Fruit fly (Drosophila melanogaster) whole organism, embryonic: ENCODE data around the gene Mms19.

ENCODE experiments used
- Asciz ChIP-seq: fragments of 200-800 bp; sonication (Bioruptor generic); optimal IDR thresholded peaks from 2 replicates; lab custom pipeline; 2017; ENCODE audit warnings: missing biosample characterization, mild to moderate bottlenecking, missing genetic modification characterization, missing genetic modification reagents
- CG1024 ChIP-seq: fragments of 200-800 bp; sonication (Bioruptor generic); IDR thresholded peaks from 2 replicates; pipeline ENCODE4 v1.3.6; 2022; ENCODE audit warnings: missing biosample characterization, missing genetic modification characterization
- CG14965 ChIP-seq: fragments of 200-800 bp; sonication (Bioruptor generic); optimal IDR thresholded peaks from 2 replicates; lab custom pipeline; 2016; ENCODE audit warnings: missing biosample characterization, missing genetic modification characterization, borderline replicate concordance
- CG1603 ChIP-seq: fragments of 200-800 bp; sonication (Bioruptor generic); optimal IDR thresholded peaks from 2 replicates; lab custom pipeline; 2019; ENCODE audit warnings: missing biosample characterization, mild to moderate bottlenecking, missing genetic modification characterization, moderate library complexity
- CG16813 ChIP-seq: fragments of 200-800 bp; sonication (Bioruptor generic); IDR thresholded peaks from 3 replicates; pipeline ENCODE4 v1.3.6; 2022; ENCODE audit warnings: missing biosample characterization, missing genetic modification characterization; ENCODE audit not compliant: partially characterized antibody
- CG17829 ChIP-seq: fragments of 200-800 bp; optimal IDR thresholded peaks from 2 replicates; lab custom pipeline; 2019; ENCODE audit warnings: missing biosample characterization, mild to moderate bottlenecking, missing genetic modification characterization, moderate library complexity
- CG2199 ChIP-seq: fragments of 200-800 bp; sonication (Bioruptor generic); IDR thresholded peaks from 3 replicates; pipeline ENCODE4 v1.3.6; 2022; ENCODE audit warnings: missing biosample characterization, missing genetic modification characterization
- CG3065 ChIP-seq: fragments of 200-800 bp; sonication (Bioruptor generic); optimal IDR thresholded peaks from 2 replicates; lab custom pipeline; 2016; ENCODE audit warnings: missing biosample characterization, missing genetic modification characterization
- CG3726 ChIP-seq: fragments of 200-800 bp; sonication (Bioruptor generic); IDR thresholded peaks from 3 replicates; pipeline ENCODE4, ENCODE4 v1.3.6; 2022; ENCODE audit warnings: missing biosample characterization, missing genetic modification characterization
- CG5180 ChIP-seq: fragments of 200-800 bp; sonication (Bioruptor generic); optimal IDR thresholded peaks from 3 replicates; lab custom pipeline; 2017; ENCODE audit warnings: missing biosample characterization, missing genetic modification characterization, mild to moderate bottlenecking, moderate library complexity, missing genetic modification reagents
- CG5953 ChIP-seq: fragments of 200-800 bp; sonication (Bioruptor generic); IDR thresholded peaks from 2 replicates; pipeline ENCODE4 v1.3.6; 2022; ENCODE audit warnings: missing biosample characterization, missing genetic modification characterization
- CG6683 ChIP-seq: fragments of 200-800 bp; sonication (Bioruptor generic); optimal IDR thresholded peaks from 2 replicates; lab custom pipeline; 2017; ENCODE audit warnings: missing biosample characterization, mild to moderate bottlenecking, missing genetic modification characterization, missing genetic modification reagents
- CG6689 ChIP-seq: fragments of 200-800 bp; sonication (Bioruptor generic); IDR thresholded peaks from 2 replicates; pipeline ENCODE4 v1.3.6; 2022; ENCODE audit warnings: missing biosample characterization, missing genetic modification characterization
- CG6791 ChIP-seq: fragments of 200-800 bp; sonication (Bioruptor generic); IDR thresholded peaks from 3 replicates; pipeline ENCODE4 v1.3.6; 2022; ENCODE audit warnings: missing biosample characterization, missing genetic modification characterization; ENCODE audit not compliant: partially characterized antibody
- CG8924 ChIP-seq: fragments of 200-800 bp; optimal IDR thresholded peaks from 3 replicates; lab custom pipeline; 2019; ENCODE audit warnings: missing biosample characterization, mild to moderate bottlenecking, missing genetic modification characterization, moderate library complexity
- CG9437 ChIP-seq: fragments of 200-800 bp; sonication (Bioruptor generic); optimal IDR thresholded peaks from 2 replicates; lab custom pipeline; 2018; ENCODE audit warnings: missing biosample characterization, mild to moderate bottlenecking, missing genetic modification characterization
- CG9876 ChIP-seq: fragments of 200-800 bp; sonication (Bioruptor generic); optimal IDR thresholded peaks from 2 replicates; lab custom pipeline; 2016; ENCODE audit warnings: missing biosample characterization, missing genetic modification characterization
- Eip74EF ChIP-seq, 2 experiments: fragments of 200-800 bp in 1 of 2; fragments of >200 bp in 1 of 2; sonication (Bioruptor generic) in 1 of 2; optimal IDR thresholded peaks; 2 replicates each; lab custom pipeline; 2017 to 2019; ENCODE audit warnings: missing biosample characterization in 2 of 2, missing genetic modification characterization in 2 of 2, mild to moderate bottlenecking in 1 of 2, moderate library complexity in 1 of 2
- Fer2 ChIP-seq: fragments of 200-800 bp; sonication (Bioruptor generic); optimal IDR thresholded peaks from 2 replicates; lab custom pipeline; 2018; ENCODE audit warnings: missing biosample characterization, mild to moderate bottlenecking, missing genetic modification characterization, moderate library complexity
- GATAe ChIP-seq: fragments of 200-800 bp; sonication (Bioruptor generic); conservative IDR thresholded peaks from 2 replicates; pipeline ENCODE4 v1.3.6; 2022; ENCODE audit warnings: missing biosample characterization, missing genetic modification characterization
- HLH4C ChIP-seq: fragments of 200-800 bp; sonication (Bioruptor generic); IDR thresholded peaks from 3 replicates; pipeline ENCODE4 v1.3.6; 2022; ENCODE audit warnings: missing biosample characterization, missing genetic modification characterization; ENCODE audit not compliant: partially characterized antibody
- HLHmδ ChIP-seq: fragments of 200-800 bp; sonication (Bioruptor generic); optimal IDR thresholded peaks from 2 replicates; lab custom pipeline; 2018; ENCODE audit warnings: missing biosample characterization, mild to moderate bottlenecking, missing genetic modification characterization, moderate library complexity
- Hr39 ChIP-seq: fragments of >200 bp; optimal IDR thresholded peaks from 2 replicates; lab custom pipeline; 2017
- MESR4 ChIP-seq: fragments of 200-800 bp; sonication (Bioruptor generic); optimal IDR thresholded peaks from 2 replicates; lab custom pipeline; 2018; ENCODE audit warnings: missing biosample characterization, mild to moderate bottlenecking, missing genetic modification characterization, moderate library complexity
- MTF-1 ChIP-seq: fragments of 200-800 bp; sonication (Bioruptor generic); optimal IDR thresholded peaks from 2 replicates; lab custom pipeline; 2018; ENCODE audit warnings: missing biosample characterization, mild to moderate bottlenecking, missing genetic modification characterization, borderline replicate concordance
- Max ChIP-seq: fragments of 200-800 bp; sonication (Bioruptor generic); optimal IDR thresholded peaks from 2 replicates; lab custom pipeline; 2016; ENCODE audit warnings: missing biosample characterization, mild to moderate bottlenecking, missing genetic modification characterization
- Nf-YC ChIP-seq: fragments of 200-800 bp; optimal IDR thresholded peaks from 3 replicates; lab custom pipeline; 2019; ENCODE audit warnings: missing biosample characterization, mild to moderate bottlenecking, missing genetic modification characterization, moderate library complexity
- Rfx ChIP-seq: fragments of 200-800 bp; sonication (Bioruptor generic); IDR thresholded peaks from 2 replicates; pipeline ENCODE4 v1.3.6; 2022; ENCODE audit warnings: missing biosample characterization, missing genetic modification characterization
- Ssrp ChIP-seq: fragments of 200-800 bp; sonication (Bioruptor generic); optimal IDR thresholded peaks from 2 replicates; lab custom pipeline; 2018; ENCODE audit warnings: missing biosample characterization, mild to moderate bottlenecking, missing genetic modification characterization, moderate library complexity
- Usf ChIP-seq: fragments of 200-800 bp; sonication (Bioruptor generic); optimal IDR thresholded peaks from 2 replicates; lab custom pipeline; 2017; ENCODE audit warnings: missing genotype, missing biosample characterization, missing genetic modification characterization
- Vsx1 ChIP-seq: fragments of 200-800 bp; sonication (Bioruptor generic); optimal IDR thresholded peaks from 2 replicates; lab custom pipeline; 2017; ENCODE audit warnings: missing biosample characterization, mild to moderate bottlenecking, missing genetic modification characterization, missing genetic modification reagents
- crp ChIP-seq, 2 experiments: fragments of 200-800 bp; sonication (Bioruptor generic); optimal IDR thresholded peaks; 2 replicates in 1 of 2; 3 replicates in 1 of 2; lab custom pipeline; 2017; ENCODE audit warnings: missing biosample characterization in 2 of 2, missing genetic modification characterization in 2 of 2, mild to moderate bottlenecking in 1 of 2, moderate library complexity in 1 of 2
- dm ChIP-seq: fragments of 200-800 bp; sonication (Bioruptor generic); optimal IDR thresholded peaks from 3 replicates; lab custom pipeline; 2016; ENCODE audit warnings: missing biosample characterization, missing genetic modification characterization
- eve ChIP-seq, 2 experiments: fragments of >200 bp; optimal IDR thresholded peaks; 2 replicates each; lab custom pipeline; 2017; ENCODE audit warnings: missing biosample characterization in 2 of 2, missing genetic modification characterization in 2 of 2
- fd96Cb ChIP-seq: fragments of 200-800 bp; sonication (Bioruptor generic); optimal IDR thresholded peaks from 2 replicates; lab custom pipeline; 2018; ENCODE audit warnings: missing biosample characterization, mild to moderate bottlenecking, missing genetic modification characterization, moderate library complexity
- gt ChIP-seq: fragments of 200-800 bp; sonication (Bioruptor generic); IDR thresholded peaks from 2 replicates; pipeline ENCODE4 v1.3.6; 2022; ENCODE audit warnings: missing biosample characterization, missing genetic modification characterization
- lbe ChIP-seq: fragments of 200-800 bp; sonication (Bioruptor generic); optimal IDR thresholded peaks from 2 replicates; lab custom pipeline; 2016; ENCODE audit warnings: missing biosample characterization, mild to moderate bottlenecking, missing genetic modification characterization
- nau ChIP-seq: fragments of 200-800 bp; sonication (Bioruptor generic); optimal IDR thresholded peaks from 3 replicates; lab custom pipeline; 2017; ENCODE audit warnings: missing biosample characterization, mild to moderate bottlenecking, missing genetic modification characterization, missing genetic modification reagents
- nerfin-1 ChIP-seq: fragments of 200-800 bp; sonication (Bioruptor generic); optimal IDR thresholded peaks from 3 replicates; lab custom pipeline; 2019; ENCODE audit warnings: missing biosample characterization, mild to moderate bottlenecking, missing genetic modification characterization, moderate library complexity
- phol ChIP-seq: fragments of 200-800 bp; sonication (Bioruptor generic); optimal IDR thresholded peaks from 3 replicates; lab custom pipeline; 2018; ENCODE audit warnings: missing biosample characterization, mild to moderate bottlenecking, missing genetic modification characterization, moderate library complexity
- pros ChIP-seq: fragments of 200-800 bp; sonication (Bioruptor generic); optimal IDR thresholded peaks from 3 replicates; lab custom pipeline; 2019; ENCODE audit warnings: missing biosample characterization, mild to moderate bottlenecking, missing genetic modification characterization, moderate library complexity
- pum ChIP-seq: fragments of 200-800 bp; sonication (Bioruptor generic); optimal IDR thresholded peaks from 2 replicates; lab custom pipeline; 2016; ENCODE audit warnings: missing biosample characterization, missing genetic modification characterization
- row ChIP-seq: fragments of 200-800 bp; sonication (Bioruptor generic); IDR thresholded peaks from 3 replicates; pipeline ENCODE4 v1.3.6; 2022; ENCODE audit warnings: missing biosample characterization, missing genetic modification characterization
- sug ChIP-seq: fragments of 200-800 bp; optimal IDR thresholded peaks from 2 replicates; lab custom pipeline; 2019; ENCODE audit warnings: missing biosample characterization, mild to moderate bottlenecking, missing genetic modification characterization, moderate library complexity
- tgo ChIP-seq: fragments of 200-800 bp; sonication (Bioruptor generic); IDR thresholded peaks from 3 replicates; pipeline ENCODE4 v1.3.6; 2022; ENCODE audit warnings: missing biosample characterization, missing genetic modification characterization
- tna ChIP-seq: fragments of 200-800 bp; sonication (Bioruptor generic); IDR thresholded peaks from 2 replicates; pipeline ENCODE4 v1.3.6; 2022; ENCODE audit warnings: missing biosample characterization, missing genetic modification characterization; ENCODE audit not compliant: partially characterized antibody
- tup ChIP-seq: fragments of 200-800 bp; sonication (Bioruptor generic); optimal IDR thresholded peaks from 2 replicates; lab custom pipeline; 2016; ENCODE audit warnings: missing biosample characterization, mild to moderate bottlenecking, missing genetic modification characterization, moderate library complexity
- twi ChIP-seq: fragments of 200-800 bp; optimal IDR thresholded peaks from 2 replicates; lab custom pipeline; 2019; ENCODE audit warnings: missing biosample characterization, mild to moderate bottlenecking, missing genetic modification characterization, moderate library complexity
- vfl ChIP-seq: fragments of 200-800 bp; sonication (Bioruptor generic); optimal IDR thresholded peaks from 2 replicates; lab custom pipeline; 2016; ENCODE audit warnings: missing biosample characterization, missing genetic modification characterization

Gene Mms19

dm6 chr3R:5232197-5232607 lies at the start of gene Mms19, which contains the start of gene Kat60:
Gene Mms19 (plus strand): TSS chr3R:5232543.
Gene Kat60 (minus strand): TSS chr3R:5232209.
- no peak for TF ChIP-seq Eip74EF (GFP tag; optimal IDR thresholded peaks at IDR 0.05; lab: Kevin White, UChicago)
- no peak for TF ChIP-seq CG9437 (GFP tag; lab: Kevin White, UChicago)
- TF ChIP-seq MTF-1 (GFP tag; lab: Kevin White, UChicago): no peak
- peak; percentile 80 for TF ChIP-seq CG6689 (GFP tag; lab: Robert Waterston, UW)
- no peak for TF ChIP-seq CG5953 (GFP tag; lab: Robert Waterston, UW)
- peak; percentile 97 for TF ChIP-seq CG16813 (GFP tag; lab: Robert Waterston, UW)
- peak; percentile 83 for TF ChIP-seq Rfx
- TF ChIP-seq Hr39 (lab: Kevin White, UChicago): no peak
- TF ChIP-seq pros (GFP tag; lab: Kevin White, UChicago): no peak
- TF ChIP-seq CG6683 (GFP tag; lab: Kevin White, UChicago): no peak
- TF ChIP-seq CG1024 (GFP tag; lab: Robert Waterston, UW): 0 out of 2 replicates have a peak, but pooled peaks have one; percentile 3
- TF ChIP-seq Vsx1: no peak
- no peak for TF ChIP-seq MESR4 (GFP tag; lab: Kevin White, UChicago)
- TF ChIP-seq nau (GFP tag; lab: Kevin White, UChicago): no peak
- TF ChIP-seq GATAe (GFP tag; lab: Robert Waterston, UW): peak; percentile 78
- peak; percentile 94 for TF ChIP-seq CG6791 (GFP tag; lab: Robert Waterston, UW)
- peak; percentile 12 for TF ChIP-seq fd96Cb (tag; lab: Kevin White, UChicago)
- peak; percentile 56 for TF ChIP-seq Ssrp (tag; lab: Kevin White, UChicago)
- TF ChIP-seq vfl (GFP tag; lab: Kevin White, UChicago): peak; percentile 67
- TF ChIP-seq Asciz: no peak
- TF ChIP-seq gt (GFP tag; lab: Robert Waterston, UW): no peak
- TF ChIP-seq CG8924 (tag; lab: Kevin White, UChicago): peak; percentile 66
- TF ChIP-seq tup (GFP tag; lab: Kevin White, UChicago): no peak
- TF ChIP-seq Fer2 (tag; lab: Kevin White, UChicago): peak; percentile 20
- TF ChIP-seq sug (tag; lab: Kevin White, UChicago): no peak
- TF ChIP-seq CG5180: no peak
- 0 out of 3 replicates have a peak, but pooled peaks have one; percentile 11 for TF ChIP-seq CG3726
- peak; percentile 72 for TF ChIP-seq Max (GFP tag; lab: Kevin White, UChicago)
- TF ChIP-seq twi (tag; lab: Kevin White, UChicago): no peak
- TF ChIP-seq HLH4C (GFP tag; lab: Robert Waterston, UW): peak; percentile 93
- no peak for TF ChIP-seq Nf-YC
- TF ChIP-seq CG17829: peak; percentile 66
- TF ChIP-seq CG9876: peak; percentile 26
- TF ChIP-seq row (GFP tag; lab: Robert Waterston, UW): peak; percentile 95
- TF ChIP-seq phol (tag; lab: Kevin White, UChicago): peak; percentile 80
- peak in 1 of 2 experiments; percentile 50 for TF ChIP-seq crp (GFP tag; optimal IDR thresholded peaks at IDR 0.05; lab: Kevin White, UChicago)
- peak; percentile 86 for TF ChIP-seq tna (GFP tag; lab: Robert Waterston, UW)
- TF ChIP-seq CG14965 (GFP tag; lab: Kevin White, UChicago): no peak
- TF ChIP-seq lbe (GFP tag; lab: Kevin White, UChicago): peak; percentile 29
- TF ChIP-seq Usf (GFP tag; lab: Kevin White, UChicago): peak; percentile 32
- peak; percentile 59 for TF ChIP-seq dm (GFP tag; lab: Kevin White, UChicago)
- peak; percentile 25 for TF ChIP-seq CG1603
- peak; percentile 71 for TF ChIP-seq tgo (GFP tag; lab: Robert Waterston, UW)
- TF ChIP-seq pum (GFP tag; lab: Kevin White, UChicago): peak; percentile 73
- peak in 1 of 2 experiments; percentile 57 for TF ChIP-seq eve (GFP tag; optimal IDR thresholded peaks at IDR 0.05; lab: Kevin White, UChicago)
- peak; percentile 25 for TF ChIP-seq nerfin-1 (tag; lab: Kevin White, UChicago)
- TF ChIP-seq HLHmδ (GFP tag; lab: Kevin White, UChicago): no peak
- TF ChIP-seq CG3065: peak; percentile 47
- TF ChIP-seq CG2199 (GFP tag; lab: Robert Waterston, UW): no peak
